Worm (Caenorhabditis elegans) whole organism, L4/young adult: ENCODE results near the gene C08F1.8.

ENCODE experiments used
- W03F9.2 ChIP-seq: fragments of 150-350 bp; optimal IDR thresholded peaks from 2 replicates; lab custom pipeline; 2014; ENCODE audit warnings: missing biosample characterization, missing genetic modification characterization
- him-1 ChIP-seq: sonication (generic microtip); optimal IDR thresholded peaks from 2 replicates; lab custom pipeline; 2016; ENCODE audit warnings: missing genotype, missing genetic modification reagents, missing genetic modification characterization, missing compliant biosample characterization

DNA sequence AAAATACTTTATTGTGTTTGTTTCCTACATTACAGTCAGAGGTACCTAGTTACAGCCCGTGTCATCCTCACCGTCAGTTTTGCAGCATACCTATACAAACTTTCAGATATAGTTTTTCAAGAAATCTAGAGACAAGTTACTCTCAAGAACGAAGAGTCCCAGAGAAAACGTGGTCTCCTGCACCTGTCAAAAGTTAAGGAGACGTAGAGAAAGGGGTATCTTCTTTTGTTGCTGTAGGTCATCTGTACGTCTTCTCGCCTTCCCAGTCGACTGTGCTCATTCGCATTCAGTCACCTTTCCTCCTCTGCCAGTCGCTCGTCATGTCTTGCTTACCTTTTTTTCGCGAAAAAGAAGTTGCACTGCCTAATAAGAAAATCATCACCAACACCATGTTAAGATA, 46.6 kb downstream of the C08F1.8 start, which contains the start of gene F36H5.4:
- TF ChIP-seq him-1 (tag; lab: Kevin White, UChicago) (no peak), W03F9.2 (tag; lab: Kevin White, UChicago) (no peak)
